Worm (Caenorhabditis elegans) whole organism, L4 larva: ENCODE results near the gene F07A11.4.

Experiments used
- F37D6.2 ChIP-seq: sonication (generic microtip); optimal IDR thresholded peaks from 2 replicates; lab custom pipeline; 2016; ENCODE audit warnings: mild to moderate bottlenecking, missing genetic modification characterization, missing compliant biosample characterization
- F49E8.2 ChIP-seq: sonication (generic microtip); optimal IDR thresholded peaks from 2 replicates; lab custom pipeline; 2016; ENCODE audit warnings: missing compliant biosample characterization, mild to moderate bottlenecking, missing genetic modification characterization, borderline replicate concordance
- T26A8.4 ChIP-seq: fragments of 200-800 bp; sonication (Bioruptor generic); IDR thresholded peaks from 2 replicates; pipeline ENCODE4 v1.3.6; 2022; ENCODE audit warnings: missing genetic modification characterization, missing compliant biosample characterization
- Y105C5A.15 ChIP-seq: fragments of 200-800 bp; sonication (Bioruptor generic); IDR thresholded peaks from 2 replicates; pipeline ENCODE4 v1.3.6; 2022; ENCODE audit warnings: missing genetic modification characterization, missing compliant biosample characterization
- Y48G9A.11 ChIP-seq: fragments of 200-800 bp; sonication (Bioruptor generic); IDR thresholded peaks from 2 replicates; pipeline ENCODE4 v1.3.6; 2022; ENCODE audit warnings: missing genetic modification reagents, missing genetic modification characterization, missing compliant biosample characterization
- aha-1 ChIP-seq: fragments of 150-350 bp; peaks from one replicate; lab custom pipeline; 2014; ENCODE audit warnings: missing biosample characterization, missing genetic modification characterization
- aly-2 ChIP-seq: sonication (generic microtip); optimal IDR thresholded peaks from 2 replicates; lab custom pipeline; 2018; ENCODE audit warnings: missing biosample characterization, missing genetic modification characterization
- ama-1 ChIP-seq: fragments of 150-350 bp; optimal IDR thresholded peaks from 2 replicates; lab custom pipeline; 2014; ENCODE audit warnings: inconsistent platforms, mixed read lengths
- ceh-32 ChIP-seq: sonication (generic microtip); optimal IDR thresholded peaks from 2 replicates; lab custom pipeline; 2016; ENCODE audit warnings: mild to moderate bottlenecking, missing genetic modification characterization, missing compliant biosample characterization; ENCODE audit not compliant: poor library complexity
- ceh-44 ChIP-seq: fragments of 200-800 bp; sonication (Bioruptor generic); IDR thresholded peaks from 2 replicates; pipeline ENCODE4 v1.3.6; 2022; ENCODE audit warnings: missing genetic modification reagents, missing genetic modification characterization, missing compliant biosample characterization
- ces-1 ChIP-seq: fragments of 150-350 bp; sonication (generic microtip); optimal IDR thresholded peaks from 4 replicates; lab custom pipeline; 2014; ENCODE audit warnings: missing biosample characterization, missing genetic modification reagents, missing genetic modification characterization
- ctbp-1 ChIP-seq: fragments of 200-800 bp; sonication (Bioruptor generic); IDR thresholded peaks from 2 replicates; pipeline ENCODE4 v1.3.6; 2022; ENCODE audit warnings: missing genetic modification reagents, missing genetic modification characterization, missing compliant biosample characterization
- daf-16 ChIP-seq, 3 experiments: sonication (generic microtip); optimal IDR thresholded peaks; 2 replicates each; lab custom pipeline; 2016 to 2017; ENCODE audit warnings: missing genetic modification characterization in 3 of 3, missing genetic modification reagents in 3 of 3, mild to moderate bottlenecking in 2 of 3, missing compliant biosample characterization in 2 of 3, missing biosample characterization in 1 of 3, moderate library complexity in 1 of 3
- daf-19 ChIP-seq: fragments of 200-800 bp; sonication (Bioruptor generic); conservative IDR thresholded peaks from 2 replicates; pipeline ENCODE4 v1.3.6; 2022; ENCODE audit warnings: missing genetic modification characterization, missing compliant biosample characterization
- dmd-9 ChIP-seq: fragments of 200-800 bp; sonication (Bioruptor generic); IDR thresholded peaks from 2 replicates; pipeline ENCODE4 v1.3.6; 2022; ENCODE audit warnings: missing genetic modification reagents, missing genetic modification characterization, missing compliant biosample characterization
- dve-1 ChIP-seq: sonication (generic microtip); optimal IDR thresholded peaks from 2 replicates; lab custom pipeline; 2017; ENCODE audit warnings: antibody characterized with exemption, mild to moderate bottlenecking, missing genetic modification characterization, missing compliant biosample characterization; ENCODE audit not compliant: insufficient read depth
- fos-1 ChIP-seq: fragments of 150-350 bp; optimal IDR thresholded peaks from 2 replicates; lab custom pipeline; 2014; ENCODE audit warnings: missing biosample characterization, missing genetic modification characterization
- hlh-30 ChIP-seq: sonication (generic microtip); optimal IDR thresholded peaks from 2 replicates; lab custom pipeline; 2017; ENCODE audit warnings: antibody characterized with exemption, mild to moderate bottlenecking, missing genetic modification characterization, missing compliant biosample characterization; ENCODE audit not compliant: insufficient read depth
- hmg-1.1 ChIP-seq: fragments of 200-800 bp; sonication (Bioruptor generic); IDR thresholded peaks from 2 replicates; pipeline ENCODE4 v1.3.6; 2022; ENCODE audit warnings: missing genetic modification reagents, missing genetic modification characterization, missing compliant biosample characterization
- lin-38 ChIP-seq: fragments of 200-800 bp; sonication (Bioruptor generic); IDR thresholded peaks from 2 replicates; pipeline ENCODE4 v1.3.6; 2022; ENCODE audit warnings: missing genetic modification reagents, missing genetic modification characterization, missing compliant biosample characterization
- lsy-2 ChIP-seq, 2 experiments: fragments of 150-350 bp in 1 of 2; sonication (generic microtip) in 1 of 2; optimal IDR thresholded peaks; 2 replicates each; lab custom pipeline; 2014 to 2017; ENCODE audit warnings: missing biosample characterization in 2 of 2, missing genetic modification characterization in 2 of 2
- mdl-1 ChIP-seq, 2 experiments: fragments of 150-350 bp in 1 of 2; sonication (generic microtip) in 1 of 2; optimal IDR thresholded peaks; 2 replicates each; lab custom pipeline; 2014 to 2017; ENCODE audit warnings: missing biosample characterization in 2 of 2, missing genetic modification characterization in 2 of 2
- nhr-102 ChIP-seq: sonication (generic microtip); optimal IDR thresholded peaks from 2 replicates; lab custom pipeline; 2016; ENCODE audit warnings: mild to moderate bottlenecking, missing genetic modification characterization, moderate library complexity, missing compliant biosample characterization
- nhr-11 ChIP-seq: fragments of 150-350 bp; optimal IDR thresholded peaks from 2 replicates; lab custom pipeline; 2014; ENCODE audit warnings: missing biosample characterization, missing genetic modification characterization
- nhr-111 ChIP-seq: fragments of 200-800 bp; sonication (Bioruptor generic); optimal IDR thresholded peaks from 2 replicates; lab custom pipeline; 2018; ENCODE audit warnings: mild to moderate bottlenecking, missing genetic modification characterization, missing compliant biosample characterization
- nhr-76 ChIP-seq: fragments of 150-350 bp; optimal IDR thresholded peaks from 2 replicates; lab custom pipeline; 2014; ENCODE audit warnings: missing biosample characterization, missing genetic modification characterization
- pha-4 ChIP-seq, 2 experiments: fragments of 150-350 bp in 1 of 2; fragments of 200-800 bp in 1 of 2; sonication (Bioruptor generic) in 1 of 2; IDR thresholded peaks in 1 of 2; optimal IDR thresholded peaks in 1 of 2; 2 replicates each; pipeline versions ENCODE4 v1.3.6 to Lab custom; 2014 to 2022; ENCODE audit warnings: missing genetic modification characterization in 2 of 2, missing genetic modification reagents in 2 of 2, missing biosample characterization in 1 of 2, missing compliant biosample characterization in 1 of 2
- saeg-2 ChIP-seq: fragments of 200-800 bp; sonication (Bioruptor generic); IDR thresholded peaks from 2 replicates; pipeline ENCODE4 v1.3.6; 2022; ENCODE audit warnings: missing genetic modification reagents, missing genetic modification characterization, missing compliant biosample characterization
- set-16 ChIP-seq: fragments of 200-800 bp; sonication (Bioruptor generic); IDR thresholded peaks from 2 replicates; pipeline ENCODE4 v1.3.6; 2022; ENCODE audit warnings: missing genetic modification reagents, missing genetic modification characterization, missing compliant biosample characterization
- skn-1 ChIP-seq: fragments of 150-350 bp; optimal IDR thresholded peaks from 2 replicates; lab custom pipeline; 2014; ENCODE audit warnings: missing biosample characterization, missing genetic modification characterization
- tag-97 ChIP-seq: fragments of 200-800 bp; sonication (Bioruptor generic); IDR thresholded peaks from 2 replicates; pipeline ENCODE4 v1.3.6; 2022; ENCODE audit warnings: missing genetic modification characterization, missing compliant biosample characterization
- unc-62 ChIP-seq, 3 experiments: fragments of 150-350 bp in 1 of 3; sonication (generic microtip); optimal IDR thresholded peaks in 2 of 3; peaks in 1 of 3; 1 replicate in 1 of 3; 2 replicates in 2 of 3; lab custom pipeline; 2014 to 2017; ENCODE audit warnings: missing biosample characterization in 3 of 3, missing genetic modification characterization in 3 of 3, missing genetic modification reagents in 3 of 3, missing genotype in 1 of 3
- zfp-2 ChIP-seq: sonication (generic microtip); optimal IDR thresholded peaks from 2 replicates; lab custom pipeline; 2016; ENCODE audit warnings: mild to moderate bottlenecking, missing genetic modification characterization, missing compliant biosample characterization
- zfp-3 ChIP-seq: fragments of 200-800 bp; sonication (Bioruptor generic); conservative IDR thresholded peaks from 2 replicates; pipeline ENCODE4 v1.3.6; 2022; ENCODE audit warnings: missing genetic modification reagents, missing genetic modification characterization, missing compliant biosample characterization
- zip-2 ChIP-seq: fragments of 150-350 bp; optimal IDR thresholded peaks from 2 replicates; lab custom pipeline; 2014; ENCODE audit warnings: missing biosample characterization, missing genetic modification characterization

The F07A11.4 gene

ce11 chrII:11649239-11649638 lies 48.4 kb downstream of the F07A11.4 start:
- TF ChIP-seq daf-16 (GFP tag; optimal IDR thresholded peaks at IDR 0.05; lab: Kevin White, UChicago) (no peak), daf-16 (tag; optimal IDR thresholded peaks at IDR 0.05; lab: Kevin White, UChicago) (no peak), aha-1 (peak; percentile 81), zfp-3 (GFP tag; lab: Robert Waterston, UW) (no peak), dve-1 (tag; lab: Kevin White, UChicago) (peak; percentile 40), lsy-2 (tag; optimal IDR thresholded peaks at IDR 0.05; lab: Kevin White, UChicago) (peak in 1 of 2 experiments; percentile 35), hlh-30 (tag; lab: Kevin White, UChicago) (peak; percentile 41)

DNA sequence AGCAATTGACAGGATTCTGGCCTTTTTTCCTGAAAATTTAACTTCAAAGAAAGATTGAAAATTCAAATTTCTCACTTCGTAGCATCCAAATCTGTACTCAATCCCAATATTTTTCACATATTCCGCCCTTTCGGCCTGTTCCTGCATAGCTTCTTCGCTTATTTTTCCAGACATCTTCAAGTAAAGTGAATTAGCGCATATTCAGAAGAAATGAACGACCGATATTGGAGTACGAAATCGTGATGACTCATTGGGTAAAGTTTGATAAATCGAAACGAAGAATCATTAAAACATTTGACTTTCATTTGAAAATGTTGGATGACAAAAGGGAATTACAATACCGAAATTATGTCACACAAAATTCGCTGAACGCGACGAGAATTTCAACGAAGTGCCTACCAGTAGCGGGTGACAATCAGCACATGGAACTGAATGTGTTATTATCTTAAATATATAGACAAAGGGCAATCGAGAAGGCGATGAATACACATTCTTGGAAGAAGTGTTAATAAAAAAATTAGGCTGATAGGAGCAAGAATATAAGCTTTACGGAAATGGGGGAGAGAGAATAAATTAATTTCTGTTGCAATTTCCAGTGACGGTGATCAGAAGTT lies 50.3 kb downstream of the F07A11.4 start, which contains the start of gene coa-7:
TSS of gene coa-7 (minus strand) at position 174 of the 614 bp plus-strand sequence.
- TF ChIP-seq pha-4 (GFP tag; IDR thresholded peaks at IDR 0.05; lab: Robert Waterston, UW), result peak; percentile 37; the same call in 1 of the 2 replicates
- no peak for TF ChIP-seq pha-4 (tag; optimal IDR thresholded peaks at IDR 0.05; lab: Kevin White, UChicago)
- TF ChIP-seq ces-1 (GFP tag; lab: Kevin White, UChicago), result no peak
- TF ChIP-seq zfp-2 (tag; lab: Kevin White, UChicago), result no peak
- TF ChIP-seq hlh-30 (tag; lab: Kevin White, UChicago), result no peak
- TF ChIP-seq nhr-102 (tag; lab: Kevin White, UChicago), result no peak
- peak; percentile 36; the same call in 1 of the 2 replicates for TF ChIP-seq lin-38 (GFP tag; lab: Robert Waterston, UW)
- peak; percentile 6; the same call in 1 of the 2 replicates for TF ChIP-seq Y48G9A.11 (GFP tag; lab: Robert Waterston, UW)
- no peak for TF ChIP-seq ceh-32 (tag; lab: Kevin White, UChicago)
- no peak for TF ChIP-seq mdl-1 (tag; optimal IDR thresholded peaks at IDR 0.05; lab: Kevin White, UChicago)
- TF ChIP-seq ceh-44 (GFP tag; lab: Robert Waterston, UW), result no peak
- TF ChIP-seq T26A8.4 (GFP tag; lab: Robert Waterston, UW), result 0 out of 2 replicates have a peak, but pooled peaks have one; percentile 19
- peak; percentile 22 for TF ChIP-seq F49E8.2 (tag; lab: Kevin White, UChicago)
- no peak for TF ChIP-seq saeg-2
- no peak for TF ChIP-seq tag-97 (GFP tag; lab: Robert Waterston, UW)
- TF ChIP-seq daf-19, result no peak
- no peak for TF ChIP-seq zfp-3 (GFP tag; lab: Robert Waterston, UW)
- TF ChIP-seq skn-1 (tag; lab: Kevin White, UChicago), result no peak
- TF ChIP-seq aly-2 (tag; lab: Kevin White, UChicago), result no peak
- no peak for TF ChIP-seq F37D6.2 (tag; lab: Kevin White, UChicago)
- peak in 1 of 2 experiments; percentile 72 for TF ChIP-seq unc-62 (GFP tag; optimal IDR thresholded peaks at IDR 0.05 in 1 of 2; lab: Kevin White, UChicago)
- no peak for TF ChIP-seq unc-62 (tag; optimal IDR thresholded peaks at IDR 0.05; lab: Kevin White, UChicago)
- TF ChIP-seq nhr-111, result no peak
- no peak for TF ChIP-seq fos-1 (tag; lab: Kevin White, UChicago)
- TF ChIP-seq dmd-9 (GFP tag; lab: Robert Waterston, UW), result no peak
- TF ChIP-seq ama-1 (lab: Kevin White, UChicago), result peak; percentile 78
- no peak for TF ChIP-seq nhr-11 (tag; lab: Kevin White, UChicago)
- peak; percentile 64; the same call in 1 of the 2 replicates for TF ChIP-seq ctbp-1 (GFP tag; lab: Robert Waterston, UW)
- no peak for TF ChIP-seq zip-2
- TF ChIP-seq hmg-1.1 (GFP tag; lab: Robert Waterston, UW), result no peak
- no peak for TF ChIP-seq nhr-76 (tag; lab: Kevin White, UChicago)
- TF ChIP-seq aha-1, result no peak

DNA sequence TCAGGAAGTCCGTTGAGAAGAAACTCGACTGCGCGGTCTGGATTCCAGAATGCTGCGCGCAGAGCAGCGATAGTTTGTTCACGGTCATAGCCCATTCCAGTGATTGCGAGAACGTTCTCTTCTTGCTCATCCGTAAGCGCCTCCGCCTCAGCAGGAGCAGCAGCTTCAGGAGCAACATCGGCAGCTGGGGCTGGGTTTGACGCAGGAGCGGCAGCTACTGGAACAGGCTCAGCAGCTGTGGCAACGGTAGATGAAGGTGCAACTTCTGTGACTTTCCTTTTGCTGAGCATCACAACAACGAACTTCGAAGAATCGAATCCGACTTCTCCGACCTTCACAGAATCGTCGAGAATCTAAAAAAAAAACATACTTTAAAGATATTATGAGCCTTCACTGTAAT lies 51.3 kb downstream of the F07A11.4 start:
- TF ChIP-seq Y105C5A.15 (GFP tag; lab: Robert Waterston, UW), result no peak
- TF ChIP-seq set-16, result peak; percentile 87
- TF ChIP-seq, all 104 proteins: peak for 1
